Fruit fly (Drosophila melanogaster) whole organism, wandering third instar larva: Measurements from ENCODE around the gene CG3348.

Source experiments
- Abd-B ChIP-seq: fragments of >200 bp; optimal IDR thresholded peaks from 2 replicates; lab custom pipeline; 2017; ENCODE audit warnings: missing biosample characterization, missing genetic modification characterization
- CG9705 ChIP-seq: fragments of 200-800 bp; sonication (Bioruptor generic); optimal IDR thresholded peaks from 2 replicates; lab custom pipeline; 2018; ENCODE audit warnings: missing biosample characterization, mild to moderate bottlenecking, missing genetic modification characterization
- CrebA ChIP-seq: fragments of 200-800 bp; sonication (Bioruptor generic); optimal IDR thresholded peaks from 2 replicates; lab custom pipeline; 2016; ENCODE audit warnings: missing biosample characterization, mild to moderate bottlenecking, missing genetic modification characterization, borderline replicate concordance
- HLH106 ChIP-seq: fragments of 200-800 bp; optimal IDR thresholded peaks from 3 replicates; lab custom pipeline; 2019; ENCODE audit warnings: missing biosample characterization, mild to moderate bottlenecking, missing genetic modification characterization, moderate library complexity
- Hnf4 ChIP-seq: fragments of 200-800 bp; sonication (Bioruptor generic); optimal IDR thresholded peaks from 2 replicates; lab custom pipeline; 2016; ENCODE audit warnings: missing biosample characterization, mild to moderate bottlenecking, missing genetic modification characterization
- Hr78 ChIP-seq: fragments of >200 bp; optimal IDR thresholded peaks from 2 replicates; lab custom pipeline; 2017; ENCODE audit warnings: missing biosample characterization, missing genetic modification characterization
- Hr83 ChIP-seq: fragments of 200-300 bp; sonication (Bioruptor generic); optimal IDR thresholded peaks from 2 replicates; lab custom pipeline; 2016; ENCODE audit warnings: missing biosample characterization, mild to moderate bottlenecking, missing genetic modification characterization, moderate library complexity; ENCODE audit not compliant: poor library complexity, severe bottlenecking
- Jra ChIP-seq: sonication (Bioruptor generic); optimal IDR thresholded peaks from 2 replicates; lab custom pipeline; 2016; ENCODE audit warnings: missing biosample characterization, missing genetic modification characterization
- Myc ChIP-seq: fragments of >200 bp; optimal IDR thresholded peaks from 2 replicates; lab custom pipeline; 2017
- N ChIP-seq: fragments of >200 bp; optimal IDR thresholded peaks from 2 replicates; lab custom pipeline; 2018; ENCODE audit warnings: missing biosample characterization, missing external identifiers, missing genetic modification characterization
- OdsH ChIP-seq: fragments of 200-800 bp; sonication (Bioruptor generic); optimal IDR thresholded peaks from 2 replicates; lab custom pipeline; 2016; ENCODE audit warnings: missing biosample characterization, mild to moderate bottlenecking, missing genetic modification characterization
- Rel ChIP-seq, 2 experiments: fragments of 200-800 bp; sonication (Bioruptor generic) in 1 of 2; optimal IDR thresholded peaks; 2 replicates in 1 of 2; 3 replicates in 1 of 2; lab custom pipeline; 2016 to 2019; ENCODE audit warnings: mild to moderate bottlenecking in 2 of 2, missing biosample characterization in 2 of 2, missing genetic modification characterization in 2 of 2, moderate library complexity in 1 of 2
- Sp1 ChIP-seq: fragments of 200-800 bp; sonication (Bioruptor generic); optimal IDR thresholded peaks from 3 replicates; lab custom pipeline; 2019; ENCODE audit warnings: missing biosample characterization, mild to moderate bottlenecking, missing genetic modification characterization, moderate library complexity
- br ChIP-seq: fragments of 200-800 bp; sonication (Bioruptor generic); optimal IDR thresholded peaks from 2 replicates; lab custom pipeline; 2016; ENCODE audit warnings: missing biosample characterization, missing genetic modification characterization
- brk ChIP-seq: fragments of 200-800 bp; sonication (Bioruptor generic); optimal IDR thresholded peaks from 2 replicates; lab custom pipeline; 2016; ENCODE audit warnings: missing biosample characterization, mild to moderate bottlenecking, missing genetic modification characterization
- dl ChIP-seq, 2 experiments: fragments of 175-275, 200-275 bp in 1 of 2; fragments of 200-275 bp in 1 of 2; sonication (Bioruptor generic); optimal IDR thresholded peaks; lab custom pipeline; 2018; ENCODE audit warnings: mild to moderate bottlenecking in 2 of 2, missing biosample characterization in 2 of 2, missing genetic modification characterization in 2 of 2, moderate library complexity in 2 of 2; ENCODE audit not compliant: partially characterized antibody in 2 of 2, insufficient read depth in 1 of 2
- dmrt93B ChIP-seq: fragments of 200-800 bp; sonication (Bioruptor generic); optimal IDR thresholded peaks from 2 replicates; lab custom pipeline; 2018; ENCODE audit warnings: missing biosample characterization, mild to moderate bottlenecking, missing genetic modification characterization
- dsf ChIP-seq: sonication (Bioruptor generic); optimal IDR thresholded peaks from 2 replicates; lab custom pipeline; 2016; ENCODE audit warnings: missing biosample characterization, missing genetic modification characterization, borderline replicate concordance
- ey ChIP-seq: fragments of 200-800 bp; sonication (Bioruptor generic); optimal IDR thresholded peaks from 2 replicates; lab custom pipeline; 2016; ENCODE audit warnings: missing biosample characterization, missing genetic modification characterization
- foxo ChIP-seq, 2 experiments: fragments of 200-800 bp; sonication (Bioruptor generic); optimal IDR thresholded peaks; 2 replicates in 1 of 2; 3 replicates in 1 of 2; lab custom pipeline; 2016 to 2017; ENCODE audit warnings: missing biosample characterization in 2 of 2, missing genetic modification characterization in 2 of 2
- h ChIP-seq: fragments of 200-800 bp; sonication (Bioruptor generic); optimal IDR thresholded peaks from 3 replicates; lab custom pipeline; 2016; ENCODE audit warnings: missing biosample characterization, mild to moderate bottlenecking, missing genetic modification characterization
- jim ChIP-seq: fragments of 175-275, 200-325 bp; sonication (Bioruptor generic); optimal IDR thresholded peaks from 2 replicates; lab custom pipeline; 2016; ENCODE audit warnings: missing biosample characterization, mild to moderate bottlenecking, missing genetic modification characterization
- lola ChIP-seq: fragments of >200 bp; optimal IDR thresholded peaks from 2 replicates; lab custom pipeline; 2017; ENCODE audit warnings: missing biosample characterization, missing genetic modification characterization
- pan ChIP-seq: fragments of >200 bp; optimal IDR thresholded peaks from 2 replicates; lab custom pipeline; 2017
- psq ChIP-seq: fragments of 200-800 bp; sonication (Bioruptor generic); optimal IDR thresholded peaks from 3 replicates; lab custom pipeline; 2017; ENCODE audit warnings: missing biosample characterization, mild to moderate bottlenecking, missing genetic modification characterization, moderate library complexity
- rgr ChIP-seq: fragments of 200-800 bp; sonication (Bioruptor generic); optimal IDR thresholded peaks from 3 replicates; lab custom pipeline; 2016; ENCODE audit warnings: missing biosample characterization, mild to moderate bottlenecking, missing genetic modification characterization
- sv ChIP-seq: fragments of 200-800 bp; sonication (Bioruptor generic); optimal IDR thresholded peaks from 3 replicates; lab custom pipeline; 2016; ENCODE audit warnings: missing biosample characterization, missing genetic modification characterization
- tai ChIP-seq: sonication (Bioruptor generic); optimal IDR thresholded peaks from 2 replicates; lab custom pipeline; 2016; ENCODE audit warnings: missing biosample characterization, missing genetic modification characterization

CG3348 gene

DNA sequence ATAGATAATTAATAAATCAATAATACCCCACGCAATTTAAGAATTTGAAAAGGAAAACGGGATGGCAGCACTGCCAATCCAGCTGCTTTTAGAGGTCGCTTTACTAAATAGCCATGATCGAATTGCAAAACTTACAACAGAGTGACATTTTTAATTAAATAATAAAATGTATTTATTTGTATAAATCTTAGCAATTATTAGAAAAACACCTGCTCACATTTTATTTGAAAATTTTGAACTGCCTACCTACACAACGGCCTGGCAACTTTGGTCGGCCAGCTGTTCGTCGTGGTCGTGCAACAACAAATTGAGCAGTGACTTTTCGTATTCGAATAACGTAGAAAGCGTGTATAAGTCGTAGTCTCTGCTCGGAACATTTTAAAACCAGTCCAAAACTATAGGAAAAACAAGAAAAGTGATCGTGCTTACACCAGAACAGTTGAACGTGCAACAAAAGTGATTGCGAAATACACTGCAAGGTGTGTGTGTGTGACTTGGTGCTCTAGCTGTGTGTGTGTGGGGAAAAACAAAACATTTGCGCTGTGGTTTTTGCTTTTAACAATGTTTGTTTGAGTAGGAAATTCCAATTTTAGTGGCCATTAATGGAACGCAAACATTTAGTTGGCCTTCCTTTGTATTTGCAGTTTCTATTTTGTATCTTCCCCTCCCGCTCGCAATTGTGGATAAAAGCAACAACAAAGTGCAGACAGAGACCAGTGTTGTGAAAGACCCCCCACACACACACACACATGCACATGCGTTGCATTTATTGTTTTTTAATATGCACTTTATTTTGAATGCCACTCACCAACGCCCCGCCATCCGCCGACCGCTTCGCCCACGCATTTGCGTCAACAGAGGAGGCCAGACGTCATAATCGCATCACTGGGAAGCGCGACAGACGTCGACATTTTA lies 17.2 kb downstream of the CG3348 start, which contains the start of gene CG5938:
TSS of gene CG5938 (plus strand) at position 262 of the 915 bp plus-strand sequence.
- TF ChIP-seq dmrt93B, result no peak
- no peak for TF ChIP-seq CG9705 (GFP tag; lab: Kevin White, UChicago)
- peak; percentile 14 for TF ChIP-seq br
- no peak for TF ChIP-seq tai (GFP tag; lab: Kevin White, UChicago)
- TF ChIP-seq dsf, result no peak
- TF ChIP-seq sv (GFP tag; lab: Kevin White, UChicago), result peak; percentile 40
- TF ChIP-seq Myc (lab: Kevin White, UChicago), result no peak
- peak; percentile 55 for TF ChIP-seq HLH106 (tag; lab: Kevin White, UChicago)
- TF ChIP-seq Hr83, result peak; percentile 49
- TF ChIP-seq brk (GFP tag; lab: Kevin White, UChicago), result no peak
- TF ChIP-seq N (GFP tag; lab: Kevin White, UChicago), result no peak
- no peak for TF ChIP-seq ey
- no peak for TF ChIP-seq psq (GFP tag; lab: Kevin White, UChicago)
- peak; percentile 15 for TF ChIP-seq Sp1 (GFP tag; lab: Kevin White, UChicago)
- TF ChIP-seq Rel (GFP tag; optimal IDR thresholded peaks at IDR 0.05; lab: Kevin White, UChicago), result no peak
- TF ChIP-seq Rel (tag; optimal IDR thresholded peaks at IDR 0.05; lab: Kevin White, UChicago), result peak; percentile 94
- TF ChIP-seq h (GFP tag; lab: Kevin White, UChicago), result peak; percentile 31
- no peak for TF ChIP-seq pan (lab: Kevin White, UChicago)
- TF ChIP-seq Abd-B (GFP tag; lab: Kevin White, UChicago), result no peak
- no peak for TF ChIP-seq CrebA (GFP tag; lab: Kevin White, UChicago)
- peak in 1 of 2 experiments; percentile 21 for TF ChIP-seq foxo (GFP tag; optimal IDR thresholded peaks at IDR 0.05; lab: Kevin White, UChicago)
- no peak for TF ChIP-seq dl (GFP tag; optimal IDR thresholded peaks at IDR 0.05; lab: Kevin White, UChicago; ENCODE audit: insufficient read depth in 1 of 2, partially characterized antibody in 2 of 2)
- peak; percentile 29 for TF ChIP-seq rgr (GFP tag; lab: Kevin White, UChicago)
- TF ChIP-seq Jra (GFP tag; lab: Kevin White, UChicago), result peak; percentile 23
- peak; percentile 35 for TF ChIP-seq jim (GFP tag; lab: Kevin White, UChicago)
- TF ChIP-seq Hnf4 (GFP tag; lab: Kevin White, UChicago), result peak; percentile 30
- no peak for TF ChIP-seq lola (GFP tag; lab: Kevin White, UChicago)

DNA sequence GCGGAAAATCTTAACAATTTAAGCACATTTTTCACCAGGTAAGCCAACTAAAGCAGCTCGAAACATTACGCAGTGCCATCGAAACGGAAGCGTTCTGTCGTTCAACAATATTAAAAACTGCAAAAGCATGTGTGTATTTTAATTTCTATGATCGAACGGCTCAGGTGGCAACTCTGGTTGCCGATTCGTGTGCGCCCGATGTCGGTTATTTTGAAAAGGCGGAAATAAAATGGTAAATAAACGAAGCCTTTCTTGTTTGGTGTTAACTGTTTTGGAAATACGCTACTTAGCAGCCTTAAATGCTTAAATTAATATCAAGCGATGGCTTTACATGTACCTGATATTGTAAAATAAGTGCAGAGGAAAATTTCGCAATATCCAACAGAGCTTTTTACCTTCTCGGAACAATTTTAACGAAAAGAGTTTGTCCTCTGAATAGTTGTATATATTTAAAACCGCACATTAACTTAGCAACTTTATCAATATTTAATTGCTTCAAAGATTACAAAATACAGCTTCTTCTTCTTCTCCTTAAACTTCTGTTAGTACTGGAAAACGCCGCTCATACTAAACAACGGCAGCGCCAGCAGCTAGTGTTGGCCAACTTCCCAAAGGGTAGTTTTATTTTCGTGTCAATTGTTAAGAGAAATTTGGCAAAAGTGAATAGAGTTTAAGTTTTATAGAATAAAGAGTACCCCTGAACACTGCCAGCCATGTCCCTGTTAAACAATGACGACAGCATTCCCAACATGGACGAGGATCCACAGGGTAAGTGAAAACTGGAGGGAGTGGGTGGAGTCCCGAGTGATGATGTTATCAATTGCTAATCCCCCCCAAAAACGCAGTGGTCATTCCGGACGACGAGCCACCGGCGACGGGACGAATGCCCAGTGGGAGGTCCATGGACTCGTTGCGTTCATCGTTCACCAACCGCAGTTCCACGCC lies 18.6 kb downstream of the CG3348 start, which contains the start of gene CG5934:
TSS of gene CG5934 (plus strand) at position 588 of the 945 bp plus-strand sequence.
- TF ChIP-seq ey (peak; percentile 48), Abd-B (GFP tag; lab: Kevin White, UChicago) (no peak), CrebA (GFP tag; lab: Kevin White, UChicago) (no peak), Hr83 (peak; percentile 59), foxo (GFP tag; optimal IDR thresholded peaks at IDR 0.05; lab: Kevin White, UChicago) (peak; percentile 15 to 51), Rel (GFP tag; optimal IDR thresholded peaks at IDR 0.05; lab: Kevin White, UChicago) (no peak), Rel (tag; optimal IDR thresholded peaks at IDR 0.05; lab: Kevin White, UChicago) (peak; percentile 77), rgr (GFP tag; lab: Kevin White, UChicago) (peak; percentile 54), psq (GFP tag; lab: Kevin White, UChicago) (peak; percentile 11), h (GFP tag; lab: Kevin White, UChicago) (peak; percentile 68), dmrt93B (peak; percentile 16), br (peak; percentile 32), Myc (lab: Kevin White, UChicago) (peak; percentile 10), Sp1 (GFP tag; lab: Kevin White, UChicago) (peak; percentile 22), N (GFP tag; lab: Kevin White, UChicago) (no peak), OdsH (GFP tag; lab: Kevin White, UChicago) (peak; percentile 29), sv (GFP tag; lab: Kevin White, UChicago) (peak; percentile 23), dl (GFP tag; optimal IDR thresholded peaks at IDR 0.05; lab: Kevin White, UChicago; ENCODE audit: insufficient read depth in 1 of 2, partially characterized antibody in 2 of 2) (no peak), Hr78 (GFP tag; lab: Kevin White, UChicago) (no peak)
- TF ChIP-seq, all 38 proteins: peak for 13

DNA sequence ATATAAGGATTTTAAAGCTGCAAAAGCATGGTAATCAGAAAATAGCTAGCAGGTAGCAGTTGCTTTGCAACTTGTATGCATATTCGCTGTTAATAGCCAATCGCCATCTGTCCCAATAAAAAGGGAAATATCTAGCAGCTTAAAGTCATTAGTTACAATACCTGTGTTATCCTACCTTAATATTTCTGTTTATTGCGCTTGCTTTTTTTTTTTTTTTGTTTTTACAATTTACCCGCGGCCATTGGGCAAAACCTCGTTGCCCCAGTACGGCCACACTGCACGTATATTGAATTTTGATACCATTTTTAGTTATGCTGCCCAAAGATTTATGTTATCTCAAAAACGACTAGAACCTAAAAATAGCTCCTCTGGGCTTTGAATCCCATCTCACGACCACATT lies 19.8 kb downstream of the CG3348 start:
- peak; percentile 56 for TF ChIP-seq jim (GFP tag; lab: Kevin White, UChicago)
- peak; percentile 2 for TF ChIP-seq Myc (lab: Kevin White, UChicago)
- TF ChIP-seq Sp1 (GFP tag; lab: Kevin White, UChicago), result no peak
